Worm (Caenorhabditis elegans) whole organism, midembryonic: ENCODE data around the gene C26E1.2.

Experiments used
- klf-2 ChIP-seq: fragments of 200-800 bp; sonication (Bioruptor generic); conservative IDR thresholded peaks from 2 replicates; pipeline ENCODE4 v1.3.6; 2022; ENCODE audit warnings: missing genetic modification reagents, missing genetic modification characterization, missing compliant biosample characterization
- ztf-23 ChIP-seq: fragments of 200-800 bp; sonication (Bioruptor generic); IDR thresholded peaks from 2 replicates; pipeline ENCODE4 v1.3.6; 2022; ENCODE audit warnings: missing genetic modification reagents, missing genetic modification characterization, missing compliant biosample characterization

DNA sequence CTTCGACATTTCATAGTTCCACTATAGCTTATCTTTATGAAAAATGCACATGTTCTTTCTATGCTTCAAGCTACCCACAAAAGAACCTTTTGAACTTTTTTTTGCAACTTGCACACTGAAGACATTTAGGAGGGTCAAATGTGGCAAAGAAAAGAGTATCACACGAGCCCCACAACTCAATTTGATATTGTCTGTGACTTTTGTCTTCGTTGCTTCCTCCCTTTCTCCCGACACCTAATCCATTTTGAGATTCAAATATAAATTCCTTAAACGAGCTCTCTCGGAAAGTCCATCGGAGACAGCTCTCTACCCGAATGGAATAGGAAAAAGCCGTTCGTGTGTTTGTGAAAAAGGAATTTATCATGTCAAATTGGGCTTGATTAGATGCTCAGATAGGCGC is 45.4 kb downstream of the C26E1.2 start:
- TF ChIP-seq klf-2 (GFP tag; lab: Robert Waterston, UW) (no peak), ztf-23 (GFP tag; lab: Robert Waterston, UW) (no peak)
